2 worm cellular contexts compared by ENCODE assay signal in genomic region chrV:4647857-4648256, ce11.
TF ChIP-seq lines count a peak whose summit lies in the region.

F41F3.3 (minus strand) TSS chrV:4648239.

TF ChIP-seq in whole organism, L4 larva, 104 proteins besides CTCF, POLR2A, EP300 and RAD21 (continued from another document):
- TF ChIP-seq spr-1 (tag; optimal IDR thresholded peaks at IDR 0.05; lab: Kevin White, UChicago) (peak; percentile 28), jun-1 (tag; optimal IDR thresholded peaks at IDR 0.05; lab: Kevin White, UChicago) (no peak), F37D6.2 (tag; optimal IDR thresholded peaks at IDR 0.05; lab: Kevin White, UChicago) (no peak), egl-43 (GFP tag; IDR thresholded peaks at IDR 0.05; lab: Robert Waterston, UW) (peak; percentile 82), ceh-62 (tag; optimal IDR thresholded peaks at IDR 0.05; lab: Kevin White, UChicago) (no peak), T26A8.4 (GFP tag; IDR thresholded peaks at IDR 0.05; lab: Robert Waterston, UW) (peak; percentile 74), saeg-2 (GFP tag; IDR thresholded peaks at IDR 0.05; lab: Robert Waterston, UW) (no peak), lin-38 (GFP tag; IDR thresholded peaks at IDR 0.05; lab: Robert Waterston, UW) (no peak), F26F4.8 (GFP tag; conservative IDR thresholded peaks at IDR 0.05; lab: Robert Waterston, UW) (0 out of 2 replicates have a peak, but pooled peaks have one; percentile 38), dmd-8 (GFP tag; IDR thresholded peaks at IDR 0.05; lab: Robert Waterston, UW) (0 out of 2 replicates have a peak, but pooled peaks have one; percentile 32), ama-1 (optimal IDR thresholded peaks at IDR 0.05; lab: Kevin White, UChicago) (peak; percentile 61), D1046.2 (GFP tag; IDR thresholded peaks at IDR 0.05; lab: Robert Waterston, UW) (no peak), egl-27 (tag; optimal IDR thresholded peaks at IDR 0.05; lab: Kevin White, UChicago) (no peak), fos-1 (tag; optimal IDR thresholded peaks at IDR 0.05; lab: Kevin White, UChicago) (no peak), ZK337.2 (GFP tag; IDR thresholded peaks at IDR 0.05; lab: Robert Waterston, UW) (no peak), ceh-82 (tag; optimal IDR thresholded peaks at IDR 0.05; lab: Kevin White, UChicago) (no peak), nhr-25 (tag; optimal IDR thresholded peaks at IDR 0.05; lab: Kevin White, UChicago; ENCODE audit: borderline replicate concordance, insufficient read depth) (no peak), nhr-41 (GFP tag; IDR thresholded peaks at IDR 0.05; lab: Robert Waterston, UW) (no peak), ceh-28 (tag; optimal IDR thresholded peaks at IDR 0.05; lab: Kevin White, UChicago) (no peak), Y105C5A.15 (GFP tag; IDR thresholded peaks at IDR 0.05; lab: Robert Waterston, UW) (no peak), zip-11 (GFP tag; IDR thresholded peaks at IDR 0.05; lab: Robert Waterston, UW) (no peak), lin-1 (GFP tag; IDR thresholded peaks at IDR 0.05; lab: Robert Waterston, UW) (no peak), mdt-29 (GFP tag; IDR thresholded peaks at IDR 0.05; lab: Robert Waterston, UW) (no peak), hmg-1.1 (GFP tag; IDR thresholded peaks at IDR 0.05; lab: Robert Waterston, UW) (no peak), aly-2 (tag; optimal IDR thresholded peaks at IDR 0.05; lab: Kevin White, UChicago) (no peak), Y75B8A.6 (GFP tag; IDR thresholded peaks at IDR 0.05; lab: Robert Waterston, UW) (no peak), sdz-12 (GFP tag; optimal IDR thresholded peaks at IDR 0.05; lab: Kevin White, UChicago) (peak; percentile 25), lin-13 (GFP tag; optimal IDR thresholded peaks at IDR 0.05; lab: Kevin White, UChicago) (no peak), mep-1 (tag; optimal IDR thresholded peaks at IDR 0.05; lab: Kevin White, UChicago) (no peak), unc-130 (GFP tag; optimal IDR thresholded peaks at IDR 0.05; lab: Kevin White, UChicago) (no peak), ceh-44 (GFP tag; IDR thresholded peaks at IDR 0.05; lab: Robert Waterston, UW) (no peak), nhr-111 (GFP tag; optimal IDR thresholded peaks at IDR 0.05; lab: Kevin White, UChicago) (no peak), F10B5.3 (tag; optimal IDR thresholded peaks at IDR 0.05; lab: Kevin White, UChicago) (no peak), duxl-1 (tag; optimal IDR thresholded peaks at IDR 0.05; lab: Kevin White, UChicago; ENCODE audit: poor library complexity) (no peak), nhr-28 (tag; optimal IDR thresholded peaks at IDR 0.05; lab: Kevin White, UChicago) (no peak), daf-12 (tag; optimal IDR thresholded peaks at IDR 0.05; lab: Kevin White, UChicago) (no peak), fkh-10 (GFP tag; optimal IDR thresholded peaks at IDR 0.05; lab: Kevin White, UChicago) (no peak), ces-1 (GFP tag; optimal IDR thresholded peaks at IDR 0.05; lab: Kevin White, UChicago) (no peak), nhr-77 (tag; optimal IDR thresholded peaks at IDR 0.05; lab: Kevin White, UChicago) (no peak), lim-7 (GFP tag; IDR thresholded peaks at IDR 0.05; lab: Robert Waterston, UW) (0 out of 2 replicates have a peak, but pooled peaks have one; percentile 51), lin-29 (GFP tag; IDR thresholded peaks at IDR 0.05; lab: Robert Waterston, UW) (no peak), mxl-3 (GFP tag; optimal IDR thresholded peaks at IDR 0.05; lab: Kevin White, UChicago) (peak; percentile 12), lin-39 (tag; optimal IDR thresholded peaks at IDR 0.05; lab: Kevin White, UChicago) (no peak), dve-1 (tag; optimal IDR thresholded peaks at IDR 0.05; lab: Kevin White, UChicago; ENCODE audit: insufficient read depth) (no peak), tag-97 (GFP tag; IDR thresholded peaks at IDR 0.05; lab: Robert Waterston, UW) (no peak), nhr-11 (tag; optimal IDR thresholded peaks at IDR 0.05; lab: Kevin White, UChicago) (no peak), ztf-11 (tag; optimal IDR thresholded peaks at IDR 0.05; lab: Kevin White, UChicago) (no peak), Y5F2A.4 (GFP tag; optimal IDR thresholded peaks at IDR 0.05; lab: Kevin White, UChicago) (no peak), vab-7 (GFP tag; IDR thresholded peaks at IDR 0.05; lab: Robert Waterston, UW) (no peak), snpc-4 (tag; optimal IDR thresholded peaks at IDR 0.05; lab: Kevin White, UChicago) (no peak), daf-16 (GFP tag; optimal IDR thresholded peaks at IDR 0.05; lab: Kevin White, UChicago) (no peak), daf-16 (tag; optimal IDR thresholded peaks at IDR 0.05; lab: Kevin White, UChicago) (no peak), zip-2 (tag; optimal IDR thresholded peaks at IDR 0.05; lab: Kevin White, UChicago) (no peak), unc-39 (tag; optimal IDR thresholded peaks at IDR 0.05; lab: Kevin White, UChicago) (no peak), gei-8 (GFP tag; optimal IDR thresholded peaks at IDR 0.05; lab: Kevin White, UChicago) (no peak), hlh-30 (tag; optimal IDR thresholded peaks at IDR 0.05; lab: Kevin White, UChicago; ENCODE audit: insufficient read depth) (no peak), R02D3.7 (tag; optimal IDR thresholded peaks at IDR 0.05; lab: Kevin White, UChicago) (no peak), pha-4 (GFP tag; IDR thresholded peaks at IDR 0.05; lab: Robert Waterston, UW) (peak; percentile 38; the same call in 1 of the 2 replicates), pha-4 (tag; optimal IDR thresholded peaks at IDR 0.05; lab: Kevin White, UChicago) (no peak)

TF ChIP-seq in whole organism, late embryonic, 69 proteins besides CTCF, POLR2A, EP300 and RAD21 (continued from another document):
- TF ChIP-seq pqm-1 (tag; optimal IDR thresholded peaks at IDR 0.05; lab: Kevin White, UChicago) (no peak), madf-2 (tag; optimal IDR thresholded peaks at IDR 0.05; lab: Kevin White, UChicago) (peak; percentile 42), hlh-15 (tag; optimal IDR thresholded peaks at IDR 0.05; lab: Kevin White, UChicago) (no peak), ceh-30 (tag; optimal IDR thresholded peaks at IDR 0.05; lab: Kevin White, UChicago) (no peak), pros-1 (tag; optimal IDR thresholded peaks at IDR 0.05; lab: Kevin White, UChicago) (no peak), ceh-48 (tag; optimal IDR thresholded peaks at IDR 0.05; lab: Kevin White, UChicago) (no peak), ceh-45 (GFP tag; IDR thresholded peaks at IDR 0.05; lab: Robert Waterston, UW) (0 out of 2 replicates have a peak, but pooled peaks have one; percentile 29), tbx-2 (tag; optimal IDR thresholded peaks at IDR 0.05; lab: Kevin White, UChicago) (no peak), nhr-11 (tag; optimal IDR thresholded peaks at IDR 0.05; lab: Kevin White, UChicago) (no peak), lim-6 (tag; optimal IDR thresholded peaks at IDR 0.05; lab: Kevin White, UChicago) (no peak), rnt-1 (tag; optimal IDR thresholded peaks at IDR 0.05; lab: Kevin White, UChicago) (no peak), elt-4 (tag; optimal IDR thresholded peaks at IDR 0.05; lab: Kevin White, UChicago) (no peak), hlh-30 (tag; optimal IDR thresholded peaks at IDR 0.05; lab: Kevin White, UChicago; ENCODE audit: insufficient read depth) (no peak), hlh-8 (tag; optimal IDR thresholded peaks at IDR 0.05; lab: Kevin White, UChicago) (no peak), ceh-18 (tag; optimal IDR thresholded peaks at IDR 0.05; lab: Kevin White, UChicago) (no peak), F13H6.1 (tag; optimal IDR thresholded peaks at IDR 0.05; lab: Kevin White, UChicago) (peak; percentile 49), lin-11 (tag; optimal IDR thresholded peaks at IDR 0.05; lab: Kevin White, UChicago) (peak; percentile 1), ztf-16 (tag; optimal IDR thresholded peaks at IDR 0.05; lab: Kevin White, UChicago) (peak; percentile 70), ceh-34 (tag; optimal IDR thresholded peaks at IDR 0.05; lab: Kevin White, UChicago) (no peak), hlh-13 (GFP tag; optimal IDR thresholded peaks at IDR 0.05; lab: Kevin White, UChicago) (no peak), ceh-31 (tag; optimal IDR thresholded peaks at IDR 0.05; lab: Kevin White, UChicago) (peak; percentile 21), ref-2 (tag; optimal IDR thresholded peaks at IDR 0.05; lab: Kevin White, UChicago) (peak; percentile 50), C38D4.7 (GFP tag; optimal IDR thresholded peaks at IDR 0.05; lab: Kevin White, UChicago) (no peak), ama-1 (optimal IDR thresholded peaks at IDR 0.05; lab: Kevin White, UChicago) (no peak), ceh-6 (GFP tag; optimal IDR thresholded peaks at IDR 0.05; lab: Kevin White, UChicago) (peak; percentile 32), fkh-10 (GFP tag; optimal IDR thresholded peaks at IDR 0.05; lab: Kevin White, UChicago) (no peak), dve-1 (tag; optimal IDR thresholded peaks at IDR 0.05; lab: Kevin White, UChicago) (no peak), sdc-2 (tag; optimal IDR thresholded peaks at IDR 0.05; lab: Kevin White, UChicago) (no peak), zip-5 (tag; optimal IDR thresholded peaks at IDR 0.05; lab: Kevin White, UChicago) (no peak), sox-4 (tag; optimal IDR thresholded peaks at IDR 0.05; lab: Kevin White, UChicago) (peak; percentile 43), dmd-4 (tag; optimal IDR thresholded peaks at IDR 0.05; lab: Kevin White, UChicago; ENCODE audit: borderline replicate concordance) (peak; percentile 25), unc-42 (tag; optimal IDR thresholded peaks at IDR 0.05; lab: Kevin White, UChicago) (no peak), ceh-24 (tag; optimal IDR thresholded peaks at IDR 0.05; lab: Kevin White, UChicago) (no peak), ceh-19 (GFP tag; optimal IDR thresholded peaks at IDR 0.05; lab: Kevin White, UChicago) (no peak), pha-2 (tag; optimal IDR thresholded peaks at IDR 0.05; lab: Kevin White, UChicago) (no peak), sox-2 (GFP tag; IDR thresholded peaks at IDR 0.05; lab: Robert Waterston, UW) (no peak), hlh-6 (tag; optimal IDR thresholded peaks at IDR 0.05; lab: Kevin White, UChicago) (no peak), ahr-1 (tag; optimal IDR thresholded peaks at IDR 0.05; lab: Kevin White, UChicago) (no peak)
